Worm (Caenorhabditis elegans) whole organism, midembryonic: Measurements from ENCODE around the gene plr-1.

Experiments
- cog-1 ChIP-seq: sonication (generic microtip); optimal IDR thresholded peaks from 2 replicates; lab custom pipeline; 2016; ENCODE audit warnings: missing genetic modification characterization, missing compliant biosample characterization
- flt-1 ChIP-seq: fragments of 200-800 bp; sonication (Bioruptor generic); IDR thresholded peaks from 2 replicates; pipeline ENCODE4 v1.3.6; 2022; ENCODE audit warnings: missing genetic modification characterization, missing compliant biosample characterization
- klf-2 ChIP-seq: fragments of 200-800 bp; sonication (Bioruptor generic); conservative IDR thresholded peaks from 2 replicates; pipeline ENCODE4 v1.3.6; 2022; ENCODE audit warnings: missing genetic modification reagents, missing genetic modification characterization, missing compliant biosample characterization
- med-1 ChIP-seq: sonication (generic microtip); optimal IDR thresholded peaks from 2 replicates; lab custom pipeline; 2017; ENCODE audit warnings: missing genetic modification characterization, mild to moderate bottlenecking, missing compliant biosample characterization, antibody characterized with exemption, missing genetic modification reagents; ENCODE audit not compliant: insufficient read depth
- ref-1 ChIP-seq: fragments of 200-800 bp; sonication (Bioruptor generic); conservative IDR thresholded peaks from 2 replicates; pipeline ENCODE4 v1.3.6; 2022; ENCODE audit warnings: missing genetic modification reagents, missing genetic modification characterization, missing compliant biosample characterization
- tab-1 ChIP-seq: fragments of 200-800 bp; sonication (Bioruptor generic); IDR thresholded peaks from 2 replicates; pipeline ENCODE4 v1.3.6; 2022; ENCODE audit warnings: missing genetic modification characterization, missing compliant biosample characterization
- ztf-23 ChIP-seq: fragments of 200-800 bp; sonication (Bioruptor generic); IDR thresholded peaks from 2 replicates; pipeline ENCODE4 v1.3.6; 2022; ENCODE audit warnings: missing genetic modification reagents, missing genetic modification characterization, missing compliant biosample characterization
- ztf-29 ChIP-seq: fragments of 200-800 bp; sonication (Bioruptor generic); IDR thresholded peaks from 2 replicates; pipeline ENCODE4 v1.3.6; 2022; ENCODE audit warnings: missing genetic modification reagents, missing genetic modification characterization, missing compliant biosample characterization

DNA sequence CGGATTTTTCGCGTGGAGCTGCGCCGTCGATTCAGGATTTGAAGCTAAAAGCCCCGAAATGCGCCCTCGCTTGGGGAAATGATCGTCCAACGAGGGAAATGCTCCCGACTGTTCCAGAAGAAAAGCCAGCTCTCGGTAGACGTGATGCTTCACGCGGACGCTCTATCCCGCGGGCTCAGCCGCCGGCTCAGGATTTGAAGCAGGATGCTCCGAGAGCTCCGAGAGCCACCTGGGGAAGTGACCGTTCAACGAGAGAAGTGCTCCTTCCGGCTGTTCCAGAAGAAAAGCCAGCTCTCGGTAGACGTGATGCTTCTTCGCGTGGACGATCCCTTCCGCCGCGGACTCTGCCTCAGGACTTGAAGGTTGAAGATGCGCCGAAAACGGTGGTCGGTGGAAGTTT, 54.1 kb downstream of the plr-1 start:
- TF ChIP-seq flt-1 (GFP tag; lab: Robert Waterston, UW) = no peak
- TF ChIP-seq med-1 (GFP tag; lab: Kevin White, UChicago) = no peak
- TF ChIP-seq ztf-29 (GFP tag; lab: Robert Waterston, UW) = no peak
- no peak for TF ChIP-seq ref-1 (GFP tag; lab: Robert Waterston, UW)
- no peak for TF ChIP-seq tab-1 (GFP tag; lab: Robert Waterston, UW)
- no peak for TF ChIP-seq cog-1 (tag; lab: Kevin White, UChicago)
- no peak for TF ChIP-seq klf-2
- no peak for TF ChIP-seq ztf-23 (GFP tag; lab: Robert Waterston, UW)
